Worm (Caenorhabditis elegans) whole organism, L4/young adult: Measurements from ENCODE around the gene rhy-1.

ENCODE experiments used
- dao-5 ChIP-seq: sonication (generic microtip); optimal IDR thresholded peaks from 2 replicates; lab custom pipeline; 2016; ENCODE audit warnings: missing genotype, missing genetic modification characterization, moderate library complexity, missing compliant biosample characterization
- him-1 ChIP-seq: sonication (generic microtip); optimal IDR thresholded peaks from 2 replicates; lab custom pipeline; 2016; ENCODE audit warnings: missing genotype, missing genetic modification reagents, missing genetic modification characterization, missing compliant biosample characterization

DNA sequence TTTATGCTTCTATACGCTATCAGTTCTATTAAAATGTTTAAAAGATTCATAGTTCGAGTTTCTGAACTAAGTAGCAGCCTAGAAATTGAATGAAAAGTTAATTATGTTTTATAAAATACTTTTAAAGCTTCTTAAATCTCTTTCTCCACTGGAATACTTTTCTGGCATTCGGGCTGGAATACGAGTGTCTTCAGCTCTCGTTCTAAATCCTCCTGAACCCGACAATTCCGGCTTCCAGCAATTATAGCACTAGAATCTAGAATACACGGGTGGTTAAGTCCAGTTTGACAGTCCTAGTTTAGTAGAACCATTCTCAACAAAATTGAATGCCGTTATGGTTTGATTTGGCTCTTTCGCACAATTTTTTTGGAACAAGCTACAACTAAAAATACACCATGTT lies 28.8 kb upstream of the rhy-1 start:
- TF ChIP-seq him-1 (tag; lab: Kevin White, UChicago) = no peak
- TF ChIP-seq dao-5 (tag; lab: Kevin White, UChicago) = no peak
